Worm (Caenorhabditis elegans) whole organism, L4/young adult: ENCODE data around the gene B0554.1.

Source experiments
- W03F9.2 ChIP-seq: fragments of 150-350 bp; optimal IDR thresholded peaks from 2 replicates; lab custom pipeline; 2014; ENCODE audit warnings: missing biosample characterization, missing genetic modification characterization
- dao-5 ChIP-seq: sonication (generic microtip); optimal IDR thresholded peaks from 2 replicates; lab custom pipeline; 2016; ENCODE audit warnings: missing genotype, missing genetic modification characterization, moderate library complexity, missing compliant biosample characterization
- him-1 ChIP-seq: sonication (generic microtip); optimal IDR thresholded peaks from 2 replicates; lab custom pipeline; 2016; ENCODE audit warnings: missing genotype, missing genetic modification reagents, missing genetic modification characterization, missing compliant biosample characterization

DNA sequence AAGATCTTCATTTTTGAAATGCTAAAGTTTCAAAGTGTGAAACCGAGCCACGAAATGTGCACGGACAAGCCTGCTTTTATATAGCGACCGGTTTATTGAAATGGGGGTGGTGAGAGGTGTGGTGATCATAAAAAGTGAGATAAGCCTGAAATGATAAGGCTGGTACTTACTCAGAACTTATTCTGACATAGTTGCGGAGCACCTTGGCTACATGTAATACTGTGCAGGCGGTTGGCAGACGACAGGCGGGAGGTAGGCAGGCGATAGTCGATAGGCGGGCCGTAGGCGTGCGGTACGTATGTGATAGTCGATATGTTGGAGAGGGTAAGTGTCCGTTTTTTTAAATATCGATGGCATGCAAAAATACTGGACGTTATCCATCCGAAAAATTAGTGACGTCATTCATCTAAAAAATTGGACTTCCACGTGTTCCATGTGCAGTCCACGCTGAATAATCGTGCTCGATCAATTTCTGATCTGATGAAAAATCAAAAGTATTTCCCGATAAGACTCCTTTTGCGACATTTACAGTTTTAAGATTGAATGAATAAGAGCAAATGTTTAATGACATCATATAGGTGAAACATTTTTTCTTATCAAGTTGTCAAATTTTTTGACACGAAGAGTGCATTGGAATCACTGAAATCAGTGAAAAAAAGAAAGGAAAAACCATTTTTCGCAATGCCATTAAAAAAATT lies 20.4 kb upstream of the B0554.1 start, which contains the start of gene irg-8:
- TF ChIP-seq him-1 (no peak), W03F9.2 (tag; lab: Kevin White, UChicago) (no peak), dao-5 (tag; lab: Kevin White, UChicago) (no peak)
